Fruit fly (Drosophila melanogaster): ENCODE results near the gene CG10859.

- TF ChIP-seq Ravus (GFP tag; IDR thresholded peaks at IDR 0.05): no peak
- TF ChIP-seq CG12071 (GFP tag; optimal IDR thresholded peaks at IDR 0.05): no peak
- no peak for TF ChIP-seq CG11560 (tag; IDR thresholded peaks at IDR 0.05)
- TF ChIP-seq nau (GFP tag; optimal IDR thresholded peaks at IDR 0.05): no peak
- TF ChIP-seq CG7372 (GFP tag; IDR thresholded peaks at IDR 0.05): no peak
- TF ChIP-seq Opbp (GFP tag; IDR thresholded peaks at IDR 0.05; ENCODE audit: partially characterized antibody): no peak
- no peak for TF ChIP-seq pfk (GFP tag; optimal IDR thresholded peaks at IDR 0.05)
- TF ChIP-seq CG33213 (GFP tag; optimal IDR thresholded peaks at IDR 0.05): no peak
- no peak for TF ChIP-seq mld (GFP tag; IDR thresholded peaks at IDR 0.05; ENCODE audit: partially characterized antibody)
Measured at dm6 chr2L:13399565-13399964, 1.1 kb upstream of the CG10859 start.

All from whole organism, embryonic.